Worm (Caenorhabditis elegans): Measurements from ENCODE around the gene ram-5.

The ram-5 gene

DNA sequence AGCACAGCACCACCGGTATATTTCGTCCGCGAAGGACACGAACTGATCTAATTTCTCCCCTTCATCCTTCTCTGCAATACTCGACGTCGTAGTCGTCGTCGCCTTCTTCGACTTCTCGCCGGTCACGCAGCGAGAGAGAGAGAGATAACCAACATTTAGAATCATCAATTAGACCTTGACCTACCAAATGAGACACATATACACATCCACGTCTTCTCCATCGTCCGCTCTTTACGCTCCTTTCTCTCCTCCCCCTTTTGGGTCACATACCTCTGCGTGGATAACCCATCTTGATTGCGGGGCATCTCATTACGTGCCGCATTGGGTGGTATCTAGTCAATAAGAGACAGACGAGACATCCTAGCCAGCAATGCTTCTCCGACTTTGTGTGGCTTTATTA, 31.5 kb downstream of the ram-5 start, which contains the start of gene sym-1:
sym-1 (plus strand) TSS at position 194 of the 400 bp plus-strand sequence.
- peak; percentile 45 for TF ChIP-seq rnt-1 (tag; optimal IDR thresholded peaks at IDR 0.05)
- no peak for TF ChIP-seq nhr-11 (tag; optimal IDR thresholded peaks at IDR 0.05)
- no peak for TF ChIP-seq unc-86 (tag; optimal IDR thresholded peaks at IDR 0.05)
- no peak for TF ChIP-seq ets-4 (tag; optimal IDR thresholded peaks at IDR 0.05)
- no peak for TF ChIP-seq ceh-14 (tag; optimal IDR thresholded peaks at IDR 0.05)
- no peak for TF ChIP-seq pros-1 (tag; optimal IDR thresholded peaks at IDR 0.05)
- peak; percentile 14 for TF ChIP-seq ceh-2 (tag; optimal IDR thresholded peaks at IDR 0.05)
- TF ChIP-seq eyg-1 (tag; optimal IDR thresholded peaks at IDR 0.05) = no peak
- no peak for TF ChIP-seq sdc-2 (tag; optimal IDR thresholded peaks at IDR 0.05)
- no peak for TF ChIP-seq che-1 (tag; optimal IDR thresholded peaks at IDR 0.05)
- no peak for TF ChIP-seq K02D7.2 (tag; optimal IDR thresholded peaks at IDR 0.05)
- peak; percentile 56 for TF ChIP-seq ref-2 (tag; optimal IDR thresholded peaks at IDR 0.05)
- TF ChIP-seq sox-4 (tag; optimal IDR thresholded peaks at IDR 0.05) = no peak
- no peak for TF ChIP-seq ahr-1 (tag; optimal IDR thresholded peaks at IDR 0.05)
- TF ChIP-seq hlh-8 (tag; optimal IDR thresholded peaks at IDR 0.05) = no peak
- TF ChIP-seq ceh-24 (tag; optimal IDR thresholded peaks at IDR 0.05) = no peak
- TF ChIP-seq fkh-10 (GFP tag; optimal IDR thresholded peaks at IDR 0.05) = no peak
- no peak for TF ChIP-seq pha-2 (tag; optimal IDR thresholded peaks at IDR 0.05)
- no peak for TF ChIP-seq mec-3 (tag; optimal IDR thresholded peaks at IDR 0.05; ENCODE audit: borderline replicate concordance)
- no peak for TF ChIP-seq hlh-30 (tag; optimal IDR thresholded peaks at IDR 0.05; ENCODE audit: insufficient read depth)
- no peak for TF ChIP-seq pat-9 (tag; optimal IDR thresholded peaks at IDR 0.05)
- TF ChIP-seq ceh-22 (tag; optimal IDR thresholded peaks at IDR 0.05) = no peak
- no peak for TF ChIP-seq ceh-18 (tag; optimal IDR thresholded peaks at IDR 0.05)
- no peak for TF ChIP-seq elt-2 (tag; optimal IDR thresholded peaks at IDR 0.05)
- no peak for TF ChIP-seq ceh-34 (tag; optimal IDR thresholded peaks at IDR 0.05)
- TF ChIP-seq tbx-2 (tag; optimal IDR thresholded peaks at IDR 0.05) = no peak

DNA sequence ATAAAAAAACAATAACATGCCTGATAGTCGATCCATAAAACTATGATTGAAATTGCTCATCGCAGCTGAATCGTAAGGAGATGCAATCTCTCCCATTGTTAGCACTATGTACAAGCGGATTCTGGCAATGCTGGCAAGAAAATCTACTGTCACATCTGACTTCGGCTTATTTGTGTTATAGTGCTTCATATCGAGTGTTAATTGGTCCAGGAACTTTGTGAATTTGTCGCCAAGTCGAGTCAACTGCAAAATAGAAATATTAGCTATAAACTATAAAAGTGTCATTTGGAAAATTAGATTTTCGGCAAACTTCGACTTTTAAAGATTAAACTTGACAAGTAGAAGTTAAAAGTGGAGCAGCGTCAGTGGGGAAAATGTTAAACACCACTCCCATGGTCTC, 34.4 kb downstream of the ram-5 start:
- TF ChIP-seq che-1 (tag; optimal IDR thresholded peaks at IDR 0.05) (no peak), ceh-2 (tag; optimal IDR thresholded peaks at IDR 0.05) (no peak), unc-55 (GFP tag; optimal IDR thresholded peaks at IDR 0.05) (no peak), ceh-19 (GFP tag; optimal IDR thresholded peaks at IDR 0.05) (no peak), ceh-30 (tag; optimal IDR thresholded peaks at IDR 0.05) (no peak), hlh-8 (tag; optimal IDR thresholded peaks at IDR 0.05) (no peak), nhr-11 (tag; optimal IDR thresholded peaks at IDR 0.05) (no peak), pqm-1 (tag; optimal IDR thresholded peaks at IDR 0.05) (no peak), syd-9 (tag; optimal IDR thresholded peaks at IDR 0.05) (no peak), tbx-7 (tag; optimal IDR thresholded peaks at IDR 0.05) (no peak)

DNA sequence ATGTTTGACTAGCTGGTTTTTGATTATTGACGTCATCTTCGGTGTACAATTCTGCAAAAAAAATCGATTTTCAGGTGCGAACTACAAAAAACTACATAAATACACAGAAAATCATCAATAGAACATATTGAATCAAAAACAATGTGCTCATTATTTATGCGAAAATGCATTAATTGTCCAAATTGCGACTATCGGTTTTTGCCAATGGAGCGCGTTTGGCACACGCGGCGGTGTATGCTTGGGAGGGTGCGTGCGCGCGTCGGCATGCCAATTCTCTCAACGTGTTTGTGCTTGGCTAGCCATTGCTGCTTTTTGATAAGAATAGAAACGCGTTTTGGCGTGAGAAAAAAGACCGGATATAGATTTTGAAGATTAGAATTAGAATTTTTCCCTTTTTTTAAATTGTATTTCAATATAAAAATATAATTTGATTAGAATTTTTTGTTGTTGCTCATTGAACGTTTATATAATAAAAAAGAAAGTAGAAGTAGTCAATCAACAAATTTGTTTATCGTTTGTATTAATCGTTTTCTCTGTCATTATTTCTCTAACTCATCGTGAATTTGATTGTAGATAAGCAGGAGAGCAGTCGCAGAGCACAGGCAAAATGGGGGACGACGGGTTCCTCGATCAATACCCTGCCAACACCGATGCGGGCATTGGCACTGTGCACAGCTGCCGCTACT, 39.2 kb downstream of the ram-5 start, which contains the start of the genes C44H4.4 and tap-1:
C44H4.4 (minus strand) TSS at position 51 of the 686 bp plus-strand sequence.
tap-1 (plus strand) TSS at position 574 of the 686 bp plus-strand sequence.
- TF ChIP-seq hlh-15 (tag; optimal IDR thresholded peaks at IDR 0.05) (no peak), ceh-14 (tag; optimal IDR thresholded peaks at IDR 0.05) (peak; percentile 40), ceh-48 (tag; optimal IDR thresholded peaks at IDR 0.05) (peak; percentile 77), ceh-24 (tag; optimal IDR thresholded peaks at IDR 0.05) (no peak), ets-4 (tag; optimal IDR thresholded peaks at IDR 0.05) (no peak), nfya-1 (tag; optimal IDR thresholded peaks at IDR 0.05) (peak; percentile 29), ceh-34 (tag; optimal IDR thresholded peaks at IDR 0.05) (no peak), elt-2 (tag; optimal IDR thresholded peaks at IDR 0.05) (peak; percentile 30), F13H6.1 (tag; optimal IDR thresholded peaks at IDR 0.05) (no peak), che-1 (tag; optimal IDR thresholded peaks at IDR 0.05) (no peak), ahr-1 (tag; optimal IDR thresholded peaks at IDR 0.05) (no peak), fkh-10 (GFP tag; optimal IDR thresholded peaks at IDR 0.05) (no peak), sdc-2 (tag; optimal IDR thresholded peaks at IDR 0.05) (no peak), pros-1 (tag; optimal IDR thresholded peaks at IDR 0.05) (no peak), unc-55 (GFP tag; optimal IDR thresholded peaks at IDR 0.05) (no peak), eyg-1 (tag; optimal IDR thresholded peaks at IDR 0.05) (no peak), ceh-31 (tag; optimal IDR thresholded peaks at IDR 0.05) (peak; percentile 56), nhr-11 (tag; optimal IDR thresholded peaks at IDR 0.05) (no peak), hlh-6 (tag; optimal IDR thresholded peaks at IDR 0.05) (no peak), unc-42 (tag; optimal IDR thresholded peaks at IDR 0.05) (peak; percentile 87), tbx-2 (tag; optimal IDR thresholded peaks at IDR 0.05) (no peak), lin-11 (tag; optimal IDR thresholded peaks at IDR 0.05) (no peak), K02D7.2 (tag; optimal IDR thresholded peaks at IDR 0.05) (no peak), T23F11.4 (GFP tag; optimal IDR thresholded peaks at IDR 0.05) (no peak), C08G9.2 (tag; optimal IDR thresholded peaks at IDR 0.05) (no peak), ceh-19 (GFP tag; optimal IDR thresholded peaks at IDR 0.05) (no peak), elt-4 (tag; optimal IDR thresholded peaks at IDR 0.05) (no peak), ttx-3 (tag; optimal IDR thresholded peaks at IDR 0.05) (no peak), ceh-9 (tag; optimal IDR thresholded peaks at IDR 0.05) (no peak), pha-4 (tag; optimal IDR thresholded peaks at IDR 0.05) (no peak)
